Worm (Caenorhabditis elegans) whole organism, L4/young adult: ENCODE data around the gene cyp-35B3.

Experiments
- W03F9.2 ChIP-seq: fragments of 150-350 bp; optimal IDR thresholded peaks from 2 replicates; lab custom pipeline; 2014; ENCODE audit warnings: missing biosample characterization, missing genetic modification characterization
- dao-5 ChIP-seq: sonication (generic microtip); optimal IDR thresholded peaks from 2 replicates; lab custom pipeline; 2016; ENCODE audit warnings: missing genotype, missing genetic modification characterization, moderate library complexity, missing compliant biosample characterization
- him-1 ChIP-seq: sonication (generic microtip); optimal IDR thresholded peaks from 2 replicates; lab custom pipeline; 2016; ENCODE audit warnings: missing genotype, missing genetic modification reagents, missing genetic modification characterization, missing compliant biosample characterization

The cyp-35B3 gene

ce11 chrV:3994048-3994447 is 48.9 kb downstream of the cyp-35B3 start, which contains the start of gene K09D9.9:
Gene K09D9.9 (minus strand): TSS chrV:3994148.
- TF ChIP-seq dao-5 (tag; lab: Kevin White, UChicago) (no peak), him-1 (tag; lab: Kevin White, UChicago) (no peak), W03F9.2 (tag; lab: Kevin White, UChicago) (no peak)

ce11 chrV:3995838-3996237 is 50.7 kb downstream of the cyp-35B3 start, which contains the start of gene srx-62:
Gene srx-62 (minus strand): TSS chrV:3995938.
- no peak for TF ChIP-seq him-1 (tag; lab: Kevin White, UChicago)
